Worm (Caenorhabditis elegans): ENCODE results near the gene tnt-4.
A peak's percentile ranks its signal among the peaks of the same experiment; 100 is the strongest.

The tnt-4 gene

ce11 chrV:1940472-1941221 lies 52.1 kb downstream of the tnt-4 start:
- TF ChIP-seq fkh-10 (GFP tag; optimal IDR thresholded peaks at IDR 0.05), result peak; percentile 81
- TF ChIP-seq lin-39 (tag; optimal IDR thresholded peaks at IDR 0.05), result peak; percentile 35
- no peak for TF ChIP-seq egl-5 (tag; optimal IDR thresholded peaks at IDR 0.05)
- TF ChIP-seq hmg-11 (tag; optimal IDR thresholded peaks at IDR 0.05), result peak; percentile 5
- no peak for TF ChIP-seq nhr-25 (tag; optimal IDR thresholded peaks at IDR 0.05)
- TF ChIP-seq nfya-1 (tag; optimal IDR thresholded peaks at IDR 0.05; ENCODE audit: insufficient read depth), result peak; percentile 90
- no peak for TF ChIP-seq ZK546.5 (tag; optimal IDR thresholded peaks at IDR 0.05)

All from whole organism, L3 larva.